Worm (Caenorhabditis elegans): ENCODE results near the gene C12D8.21.

C12D8.21 gene

ce11 chrV:10266050-10266449, 25.1 kb upstream of the C12D8.21 start:
- peak; percentile 73 for TF ChIP-seq unc-42 (tag; optimal IDR thresholded peaks at IDR 0.05)
- TF ChIP-seq unc-55 (GFP tag; optimal IDR thresholded peaks at IDR 0.05), result no peak

ce11 chrV:10265019-10265418, 24.0 kb upstream of the C12D8.21 start:
- no peak for TF ChIP-seq ceh-31 (tag; optimal IDR thresholded peaks at IDR 0.05)
- no peak for TF ChIP-seq sdc-2 (tag; optimal IDR thresholded peaks at IDR 0.05)
- TF ChIP-seq unc-42 (tag; optimal IDR thresholded peaks at IDR 0.05), result peak; percentile 66
- no peak for TF ChIP-seq zip-5 (tag; optimal IDR thresholded peaks at IDR 0.05)
- no peak for TF ChIP-seq hlh-15 (tag; optimal IDR thresholded peaks at IDR 0.05)
- peak; percentile 31 for TF ChIP-seq ceh-19 (GFP tag; optimal IDR thresholded peaks at IDR 0.05)
- TF ChIP-seq ceh-34 (tag; optimal IDR thresholded peaks at IDR 0.05), result no peak
- no peak for TF ChIP-seq pqm-1 (tag; optimal IDR thresholded peaks at IDR 0.05)
- no peak for TF ChIP-seq ets-4 (tag; optimal IDR thresholded peaks at IDR 0.05)
- TF ChIP-seq ceh-45 (GFP tag; IDR thresholded peaks at IDR 0.05), result no peak

ce11 chrV:10260460-10260859, 19.5 kb upstream of the C12D8.21 start, which contains the start of gene sri-18:
sri-18 (minus strand) TSS chrV:10260560.
- TF ChIP-seq fkh-10 (GFP tag; optimal IDR thresholded peaks at IDR 0.05) (no peak), nfya-1 (tag; optimal IDR thresholded peaks at IDR 0.05) (no peak), ceh-6 (GFP tag; optimal IDR thresholded peaks at IDR 0.05) (no peak), ceh-14 (tag; optimal IDR thresholded peaks at IDR 0.05) (no peak), npax-4 (tag; optimal IDR thresholded peaks at IDR 0.05) (no peak), ets-4 (tag; optimal IDR thresholded peaks at IDR 0.05) (no peak), unc-3 (GFP tag; conservative IDR thresholded peaks at IDR 0.05) (no peak), unc-3 (tag; optimal IDR thresholded peaks at IDR 0.05) (no peak), eyg-1 (tag; optimal IDR thresholded peaks at IDR 0.05) (no peak), ceh-2 (tag; optimal IDR thresholded peaks at IDR 0.05) (no peak), C38D4.7 (GFP tag; optimal IDR thresholded peaks at IDR 0.05) (no peak), odd-2 (tag; optimal IDR thresholded peaks at IDR 0.05) (no peak), hlh-15 (tag; optimal IDR thresholded peaks at IDR 0.05) (no peak), ceh-48 (tag; optimal IDR thresholded peaks at IDR 0.05) (no peak), tbx-7 (tag; optimal IDR thresholded peaks at IDR 0.05) (no peak), unc-55 (GFP tag; optimal IDR thresholded peaks at IDR 0.05) (no peak), unc-86 (tag; optimal IDR thresholded peaks at IDR 0.05) (no peak), hlh-13 (GFP tag; optimal IDR thresholded peaks at IDR 0.05) (no peak)

ce11 chrV:10256050-10256449, 15.1 kb upstream of the C12D8.21 start, which contains the start of gene nhr-232:
nhr-232 (plus strand) TSS chrV:10256170.
- TF ChIP-seq elt-2 (tag; optimal IDR thresholded peaks at IDR 0.05) (peak; percentile 62), gmeb-2 (tag; optimal IDR thresholded peaks at IDR 0.05) (no peak)

ce11 chrV:10255005-10255472, 14.1 kb upstream of the C12D8.21 start, which contains the start of gene rop-1:
rop-1 (minus strand) TSS chrV:10255055.
- TF ChIP-seq Y22D7AL.16 (tag; optimal IDR thresholded peaks at IDR 0.05), result no peak
- no peak for TF ChIP-seq ceh-34 (tag; optimal IDR thresholded peaks at IDR 0.05)

- TF ChIP-seq ceh-31 (tag; optimal IDR thresholded peaks at IDR 0.05) (no peak), ceh-19 (GFP tag; optimal IDR thresholded peaks at IDR 0.05) (no peak), dve-1 (tag; optimal IDR thresholded peaks at IDR 0.05) (no peak), unc-42 (tag; optimal IDR thresholded peaks at IDR 0.05) (no peak), pha-2 (tag; optimal IDR thresholded peaks at IDR 0.05) (no peak), hlh-8 (tag; optimal IDR thresholded peaks at IDR 0.05) (no peak), ceh-34 (tag; optimal IDR thresholded peaks at IDR 0.05) (no peak), tbx-2 (tag; optimal IDR thresholded peaks at IDR 0.05) (no peak), fkh-10 (GFP tag; optimal IDR thresholded peaks at IDR 0.05) (no peak), nhr-232 (tag; optimal IDR thresholded peaks at IDR 0.05) (no peak), npax-4 (tag; optimal IDR thresholded peaks at IDR 0.05) (no peak), K02D7.2 (tag; optimal IDR thresholded peaks at IDR 0.05) (no peak)
These were observed 11.7 kb upstream of the C12D8.21 start for ce11 chrV:10252682-10253081.
